Fruit fly (Drosophila melanogaster): Measurements from ENCODE around the gene CG5194.
A peak's percentile ranks its signal among the peaks of the same experiment; 100 is the strongest.

CG5194 gene

dm6 chr3L:9019196-9019662 lies 9.6 kb upstream of the CG5194 start, which contains the start of gene Doc2 (continued):
- no peak for TF ChIP-seq CG7745 (tag; optimal IDR thresholded peaks at IDR 0.05)
- no peak for TF ChIP-seq pzg (GFP tag; optimal IDR thresholded peaks at IDR 0.05)
- TF ChIP-seq Max (GFP tag; optimal IDR thresholded peaks at IDR 0.05), result no peak
- TF ChIP-seq B-H1 (GFP tag; IDR thresholded peaks at IDR 0.05), result no peak
- TF ChIP-seq zen2 (GFP tag; IDR thresholded peaks at IDR 0.05; ENCODE audit: partially characterized antibody), result peak; percentile 59; the same call in 2 of the 3 replicates
- peak; percentile 94 for TF ChIP-seq CG1832 (GFP tag; optimal IDR thresholded peaks at IDR 0.05)
- TF ChIP-seq gem (tag; optimal IDR thresholded peaks at IDR 0.05), result no peak
- TF ChIP-seq dysf (GFP tag; IDR thresholded peaks at IDR 0.05), result no peak
- no peak for TF ChIP-seq CG15011 (GFP tag; optimal IDR thresholded peaks at IDR 0.05)
- peak; percentile 53; the same call in 1 of the 3 replicates for TF ChIP-seq CG6791 (GFP tag; IDR thresholded peaks at IDR 0.05; ENCODE audit: partially characterized antibody)
- peak; percentile 71; the same call in 2 of the 4 replicates for TF ChIP-seq chinmo (GFP tag; IDR thresholded peaks at IDR 0.05; ENCODE audit: partially characterized antibody)
- TF ChIP-seq Hsf (GFP tag; optimal IDR thresholded peaks at IDR 0.05), result no peak
- 0 out of 3 replicates have a peak, but pooled peaks have one; percentile 57 for TF ChIP-seq ci (GFP tag; IDR thresholded peaks at IDR 0.05)
- TF ChIP-seq Gug (GFP tag; IDR thresholded peaks at IDR 0.05), result no peak
- no peak for TF ChIP-seq CG16813 (GFP tag; IDR thresholded peaks at IDR 0.05; ENCODE audit: partially characterized antibody)
- TF ChIP-seq CG8478 (optimal IDR thresholded peaks at IDR 0.05), result peak; percentile 80
- no peak for TF ChIP-seq CG7963 (GFP tag; IDR thresholded peaks at IDR 0.05; ENCODE audit: partially characterized antibody)
- TF ChIP-seq trem (tag; optimal IDR thresholded peaks at IDR 0.05), result no peak
- no peak for TF ChIP-seq CG13296 (GFP tag; optimal IDR thresholded peaks at IDR 0.05)
- no peak for TF ChIP-seq D19A (tag; optimal IDR thresholded peaks at IDR 0.05)
- TF ChIP-seq CG5180 (GFP tag; optimal IDR thresholded peaks at IDR 0.05), result peak; percentile 62
- TF ChIP-seq CG11695 (GFP tag; IDR thresholded peaks at IDR 0.05), result no peak
- no peak for TF ChIP-seq CG10147 (GFP tag; optimal IDR thresholded peaks at IDR 0.05)
- TF ChIP-seq Trl (optimal IDR thresholded peaks at IDR 0.05), result peak; percentile 34 to 49
- no peak for TF ChIP-seq Trl (GFP tag; optimal IDR thresholded peaks at IDR 0.05)
- TF ChIP-seq sim (GFP tag; IDR thresholded peaks at IDR 0.05), result no peak
- peak; percentile 78 for TF ChIP-seq CG15479 (GFP tag; optimal IDR thresholded peaks at IDR 0.05)
- TF ChIP-seq CG12236 (GFP tag; optimal IDR thresholded peaks at IDR 0.05), result no peak
- no peak for TF ChIP-seq CG7271 (tag; optimal IDR thresholded peaks at IDR 0.05)
- 0 out of 3 replicates have a peak, but pooled peaks have one; percentile 18 for TF ChIP-seq gce (GFP tag; IDR thresholded peaks at IDR 0.05)
- peak; percentile 68 for TF ChIP-seq kni (GFP tag; optimal IDR thresholded peaks at IDR 0.05)
- peak; percentile 97 for TF ChIP-seq CG10321 (GFP tag; IDR thresholded peaks at IDR 0.05)
- TF ChIP-seq CG12104 (GFP tag; optimal IDR thresholded peaks at IDR 0.05), result no peak
- no peak for TF ChIP-seq CG3726 (GFP tag; IDR thresholded peaks at IDR 0.05)
- peak; percentile 96 for TF ChIP-seq Nf-YA (GFP tag; IDR thresholded peaks at IDR 0.05)
- no peak for TF ChIP-seq CG5953 (GFP tag; IDR thresholded peaks at IDR 0.05)
- TF ChIP-seq jing (GFP tag; optimal IDR thresholded peaks at IDR 0.05), result no peak
- TF ChIP-seq z (GFP tag; IDR thresholded peaks at IDR 0.05), result peak; percentile 77
- TF ChIP-seq dmrt11E (tag; optimal IDR thresholded peaks at IDR 0.05), result no peak
- no peak for TF ChIP-seq CTCF (GFP tag; optimal IDR thresholded peaks at IDR 0.05)
- peak; percentile 81 for TF ChIP-seq zen (tag; optimal IDR thresholded peaks at IDR 0.05)
- peak; percentile 53 for TF ChIP-seq kah (GFP tag; optimal IDR thresholded peaks at IDR 0.05)
- TF ChIP-seq pho (GFP tag; optimal IDR thresholded peaks at IDR 0.05), result no peak
- peak; percentile 46 for TF ChIP-seq vvl (GFP tag; IDR thresholded peaks at IDR 0.05)
- TF ChIP-seq CG10274 (GFP tag; optimal IDR thresholded peaks at IDR 0.05), result no peak
- no peak for TF ChIP-seq Oli (tag; optimal IDR thresholded peaks at IDR 0.05)
- no peak for TF ChIP-seq sc (optimal IDR thresholded peaks at IDR 0.05)
- no peak for TF ChIP-seq sc (GFP tag; optimal IDR thresholded peaks at IDR 0.05)
- peak; percentile 37 for TF ChIP-seq HmgD (GFP tag; optimal IDR thresholded peaks at IDR 0.05)
- no peak for TF ChIP-seq TFAM (GFP tag; optimal IDR thresholded peaks at IDR 0.05)
- TF ChIP-seq Dll (GFP tag; IDR thresholded peaks at IDR 0.05; ENCODE audit: partially characterized antibody), result 0 out of 4 replicates have a peak, but pooled peaks have one; percentile 11
- TF ChIP-seq Kr (GFP tag; optimal IDR thresholded peaks at IDR 0.05), result no peak

Data from whole organism, embryonic.